Worm (Caenorhabditis elegans) whole organism, mixed stage, embryonic: ENCODE results near the gene rin-1.

Source experiments
- ceh-83 ChIP-seq: fragments of 200-800 bp; sonication (Bioruptor generic); optimal IDR thresholded peaks from 2 replicates; lab custom pipeline; 2018; ENCODE audit warnings: mild to moderate bottlenecking, missing genetic modification characterization, missing compliant biosample characterization
- lsy-2 ChIP-seq: fragments of 150-350 bp; optimal IDR thresholded peaks from 2 replicates; lab custom pipeline; 2014; ENCODE audit warnings: missing biosample characterization, missing genetic modification characterization
- nhr-237 ChIP-seq: fragments of 150-350 bp; optimal IDR thresholded peaks from 2 replicates; lab custom pipeline; 2014; ENCODE audit warnings: missing biosample characterization, missing genetic modification characterization
- sem-2 ChIP-seq: fragments of 200-800 bp; sonication (Bioruptor generic); optimal IDR thresholded peaks from 2 replicates; lab custom pipeline; 2018; ENCODE audit warnings: mild to moderate bottlenecking, missing genetic modification characterization, missing compliant biosample characterization

DNA sequence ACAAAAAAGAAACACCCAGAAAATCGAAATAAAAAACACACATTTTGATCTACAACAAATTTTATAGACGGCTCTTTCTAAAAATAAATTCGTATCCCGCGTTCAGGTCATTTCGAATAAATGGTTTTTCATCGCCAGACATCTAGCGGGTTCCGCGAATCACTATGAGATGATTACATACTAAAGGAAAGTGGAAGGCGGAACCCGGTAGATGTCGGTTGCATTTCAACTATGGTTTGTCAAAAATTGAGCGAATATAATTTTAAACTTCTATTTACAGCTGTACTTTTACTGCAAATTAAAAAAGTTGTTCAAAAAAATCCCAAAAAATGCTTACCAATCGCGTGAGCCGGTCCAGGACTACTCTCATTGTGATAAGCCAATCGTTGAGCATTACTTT is 17.5 kb downstream of the rin-1 start:
- TF ChIP-seq lsy-2 (tag; lab: Kevin White, UChicago) (no peak), sem-2 (no peak), nhr-237 (tag; lab: Kevin White, UChicago) (no peak), ceh-83 (no peak)
